Fruit fly (Drosophila melanogaster): ENCODE data around the gene mRpS24.

The mRpS24 gene

dm6 chr3R:24186188-24186587 lies 22.8 kb upstream of the mRpS24 start, which contains the start of gene mora (continued):
- TF ChIP-seq B-H1 (GFP tag; IDR thresholded peaks at IDR 0.05): no peak
- no peak for TF ChIP-seq Sox102F (GFP tag; optimal IDR thresholded peaks at IDR 0.05)
- TF ChIP-seq CG10959 (GFP tag; IDR thresholded peaks at IDR 0.05): no peak
- peak; percentile 15 for TF ChIP-seq phol (tag; optimal IDR thresholded peaks at IDR 0.05)
- TF ChIP-seq CG12769 (tag; optimal IDR thresholded peaks at IDR 0.05): no peak
- peak; percentile 48 for TF ChIP-seq sd (tag; optimal IDR thresholded peaks at IDR 0.05)
- no peak for TF ChIP-seq lilli (GFP tag; optimal IDR thresholded peaks at IDR 0.05)
- no peak for TF ChIP-seq Nf-YB (GFP tag; optimal IDR thresholded peaks at IDR 0.05)
- TF ChIP-seq CoRest (tag; optimal IDR thresholded peaks at IDR 0.05): no peak
- no peak for TF ChIP-seq PHDP (tag; optimal IDR thresholded peaks at IDR 0.05)
- TF ChIP-seq fd3F (GFP tag; optimal IDR thresholded peaks at IDR 0.05): no peak
- TF ChIP-seq CG15073 (GFP tag; optimal IDR thresholded peaks at IDR 0.05): no peak
- TF ChIP-seq gt (GFP tag; IDR thresholded peaks at IDR 0.05): no peak
- no peak for TF ChIP-seq CG17829 (tag; optimal IDR thresholded peaks at IDR 0.05)
- no peak for TF ChIP-seq CG15269 (tag; optimal IDR thresholded peaks at IDR 0.05)
- TF ChIP-seq bowl (GFP tag; IDR thresholded peaks at IDR 0.05): no peak
- no peak for TF ChIP-seq CG6175 (GFP tag; IDR thresholded peaks at IDR 0.05)
- TF ChIP-seq org-1 (GFP tag; optimal IDR thresholded peaks at IDR 0.05): no peak
- TF ChIP-seq CG2199 (GFP tag; IDR thresholded peaks at IDR 0.05): no peak
- peak; percentile 80 for TF ChIP-seq twi (tag; optimal IDR thresholded peaks at IDR 0.05)
- TF ChIP-seq jigr1 (GFP tag; IDR thresholded peaks at IDR 0.05): no peak
- TF ChIP-seq CG17385 (GFP tag; optimal IDR thresholded peaks at IDR 0.05): no peak
- TF ChIP-seq CG33213 (GFP tag; optimal IDR thresholded peaks at IDR 0.05): no peak
- TF ChIP-seq emc (GFP tag; optimal IDR thresholded peaks at IDR 0.05): no peak
- TF ChIP-seq CG1024 (GFP tag; IDR thresholded peaks at IDR 0.05): no peak
- no peak for TF ChIP-seq CG11398 (GFP tag; optimal IDR thresholded peaks at IDR 0.05)
- no peak for TF ChIP-seq trh (GFP tag; optimal IDR thresholded peaks at IDR 0.05)
- no peak for TF ChIP-seq MTF-1 (GFP tag; optimal IDR thresholded peaks at IDR 0.05; ENCODE audit: borderline replicate concordance)
- TF ChIP-seq tna (GFP tag; IDR thresholded peaks at IDR 0.05; ENCODE audit: partially characterized antibody): no peak
- TF ChIP-seq HLH3B (GFP tag; IDR thresholded peaks at IDR 0.05): no peak
- no peak for TF ChIP-seq pum (GFP tag; optimal IDR thresholded peaks at IDR 0.05)
- TF ChIP-seq D (optimal IDR thresholded peaks at IDR 0.05): no peak
- TF ChIP-seq D (GFP tag; optimal IDR thresholded peaks at IDR 0.05): no peak
- TF ChIP-seq CG12071 (GFP tag; optimal IDR thresholded peaks at IDR 0.05): no peak
- no peak for TF ChIP-seq Vsx1 (GFP tag; optimal IDR thresholded peaks at IDR 0.05)
- peak; percentile 12 for TF ChIP-seq Sry-δ (GFP tag; optimal IDR thresholded peaks at IDR 0.05)
- peak; percentile 40 for TF ChIP-seq Sin3A (optimal IDR thresholded peaks at IDR 0.05)
- TF ChIP-seq insv (GFP tag; optimal IDR thresholded peaks at IDR 0.05): no peak
- no peak for TF ChIP-seq sob (GFP tag; IDR thresholded peaks at IDR 0.05)
- no peak for TF ChIP-seq her (GFP tag; optimal IDR thresholded peaks at IDR 0.05)
- peak; percentile 11 for TF ChIP-seq wek (GFP tag; optimal IDR thresholded peaks at IDR 0.05)
- TF ChIP-seq CG32532 (GFP tag; IDR thresholded peaks at IDR 0.05): no peak
- no peak for TF ChIP-seq CG3065 (GFP tag; optimal IDR thresholded peaks at IDR 0.05)
- TF ChIP-seq hkb (optimal IDR thresholded peaks at IDR 0.05): no peak
- no peak for TF ChIP-seq hkb (GFP tag; IDR thresholded peaks at IDR 0.05)
- no peak for TF ChIP-seq pfk (GFP tag; optimal IDR thresholded peaks at IDR 0.05)
- TF ChIP-seq Ets97D (GFP tag; optimal IDR thresholded peaks at IDR 0.05): peak; percentile 17
- TF ChIP-seq chif (GFP tag; optimal IDR thresholded peaks at IDR 0.05): no peak
- no peak for TF ChIP-seq CG14667 (GFP tag; IDR thresholded peaks at IDR 0.05)
- TF ChIP-seq CHES-1-like (GFP tag; optimal IDR thresholded peaks at IDR 0.05): no peak
- no peak for TF ChIP-seq CG3163 (GFP tag; optimal IDR thresholded peaks at IDR 0.05)
- no peak for TF ChIP-seq CG4707 (GFP tag; optimal IDR thresholded peaks at IDR 0.05)
- no peak for TF ChIP-seq dmrt11E (tag; optimal IDR thresholded peaks at IDR 0.05)
